Worm (Caenorhabditis elegans) whole organism, young adult: ENCODE data around the gene E_BE45912.2.

Experiments used
- F57C9.4 ChIP-seq: sonication (generic microtip); optimal IDR thresholded peaks from 2 replicates; lab custom pipeline; 2017; ENCODE audit warnings: mild to moderate bottlenecking, missing genetic modification characterization, missing compliant biosample characterization
- K11D2.4 ChIP-seq: fragments of 200-800 bp; sonication (Bioruptor generic); IDR thresholded peaks from 2 replicates; pipeline ENCODE4 v1.3.6; 2022; ENCODE audit warnings: missing genetic modification reagents, missing genetic modification characterization, missing compliant biosample characterization
- Y53G8AR.9 ChIP-seq: fragments of 200-800 bp; sonication (Bioruptor generic); conservative IDR thresholded peaks from 2 replicates; pipeline ENCODE4 v1.3.6; 2022; ENCODE audit warnings: missing genetic modification reagents, missing genetic modification characterization, missing compliant biosample characterization
- Y56A3A.18 ChIP-seq: fragments of 200-800 bp; sonication (Bioruptor generic); IDR thresholded peaks from 2 replicates; pipeline ENCODE4 v1.3.6; 2022; ENCODE audit warnings: missing genetic modification reagents, missing genetic modification characterization, missing compliant biosample characterization
- akir-1 ChIP-seq: fragments of 200-800 bp; sonication (Bioruptor generic); optimal IDR thresholded peaks from 2 replicates; lab custom pipeline; 2018; ENCODE audit warnings: mild to moderate bottlenecking, missing genetic modification characterization, moderate library complexity, missing compliant biosample characterization
- aptf-2 ChIP-seq: fragments of 200-800 bp; sonication (Bioruptor generic); conservative IDR thresholded peaks from 2 replicates; pipeline ENCODE4 v1.3.6; 2022; ENCODE audit warnings: missing genetic modification reagents, missing genetic modification characterization, missing compliant biosample characterization
- athp-1 ChIP-seq: sonication (generic microtip); optimal IDR thresholded peaks from 2 replicates; lab custom pipeline; 2017; ENCODE audit warnings: mild to moderate bottlenecking, missing genetic modification characterization, missing compliant biosample characterization
- attf-6 ChIP-seq: fragments of 200-800 bp; sonication (Bioruptor generic); IDR thresholded peaks from 2 replicates; pipeline ENCODE4 v1.3.6; 2022; ENCODE audit warnings: missing genetic modification reagents, missing genetic modification characterization, missing compliant biosample characterization
- cebp-1 ChIP-seq, 2 experiments: fragments of 200-800 bp in 1 of 2; sonication (Bioruptor generic) in 1 of 2; sonication (generic microtip) in 1 of 2; IDR thresholded peaks in 1 of 2; optimal IDR thresholded peaks in 1 of 2; 2 replicates each; pipeline versions ENCODE4 v1.3.6 to Lab custom; 2017 to 2022; ENCODE audit warnings: missing compliant biosample characterization in 2 of 2, missing genetic modification characterization in 2 of 2, mild to moderate bottlenecking in 1 of 2, missing genetic modification reagents in 1 of 2, moderate library complexity in 1 of 2
- ceh-100 ChIP-seq: fragments of 200-800 bp; sonication (Bioruptor generic); IDR thresholded peaks from 2 replicates; pipeline ENCODE4 v1.3.6; 2022; ENCODE audit warnings: missing genetic modification reagents, missing genetic modification characterization, missing compliant biosample characterization
- ceh-40 ChIP-seq: fragments of 200-800 bp; sonication (Bioruptor generic); IDR thresholded peaks from 2 replicates; pipeline ENCODE4 v1.3.6; 2022; ENCODE audit warnings: missing genetic modification characterization, missing compliant biosample characterization
- ceh-79 ChIP-seq: sonication (generic microtip); optimal IDR thresholded peaks from 2 replicates; lab custom pipeline; 2017; ENCODE audit warnings: mild to moderate bottlenecking, missing genetic modification characterization, missing compliant biosample characterization
- chd-7 ChIP-seq: sonication (generic microtip); optimal IDR thresholded peaks from 2 replicates; lab custom pipeline; 2016; ENCODE audit warnings: mild to moderate bottlenecking, missing genetic modification characterization, moderate library complexity, missing compliant biosample characterization
- dox-1 ChIP-seq: fragments of 200-800 bp; sonication (Bioruptor generic); IDR thresholded peaks from 2 replicates; pipeline ENCODE4 v1.3.6; 2022; ENCODE audit warnings: missing genetic modification reagents, missing genetic modification characterization, missing compliant biosample characterization
- egl-18 ChIP-seq: fragments of 200-800 bp; sonication (Bioruptor generic); IDR thresholded peaks from 2 replicates; pipeline ENCODE4 v1.3.6; 2022; ENCODE audit warnings: missing genetic modification reagents, missing genetic modification characterization, missing compliant biosample characterization
- egl-44 ChIP-seq: fragments of 200-800 bp; sonication (Bioruptor generic); IDR thresholded peaks from 2 replicates; pipeline ENCODE4 v1.3.6; 2022; ENCODE audit warnings: missing genetic modification reagents, missing genetic modification characterization, missing compliant biosample characterization
- him-1 ChIP-seq: sonication (generic microtip); optimal IDR thresholded peaks from 2 replicates; lab custom pipeline; 2016; ENCODE audit warnings: missing genotype, missing genetic modification reagents, missing genetic modification characterization, missing compliant biosample characterization
- hlh-12 ChIP-seq: sonication (generic microtip); optimal IDR thresholded peaks from 2 replicates; lab custom pipeline; 2016; ENCODE audit warnings: missing genetic modification characterization, missing compliant biosample characterization
- lin-35 ChIP-seq, 3 experiments: fragments of 150-350 bp in 2 of 3; sonication (generic microtip) in 1 of 3; optimal IDR thresholded peaks; 2 replicates each; lab custom pipeline; 2014 to 2018; ENCODE audit warnings: missing biosample characterization in 3 of 3, missing genetic modification characterization in 3 of 3, missing genetic modification reagents in 3 of 3
- lsl-1 ChIP-seq: fragments of 200-800 bp; sonication (Bioruptor generic); optimal IDR thresholded peaks from 2 replicates; lab custom pipeline; 2018; ENCODE audit warnings: mild to moderate bottlenecking, missing genetic modification characterization, moderate library complexity, missing compliant biosample characterization
- madf-3 ChIP-seq: fragments of 200-800 bp; sonication (Bioruptor generic); IDR thresholded peaks from 2 replicates; pipeline ENCODE4 v1.3.6; 2022; ENCODE audit warnings: missing genetic modification reagents, missing genetic modification characterization, missing compliant biosample characterization
- madf-6 ChIP-seq: fragments of 200-800 bp; sonication (Bioruptor generic); IDR thresholded peaks from 2 replicates; pipeline ENCODE4 v1.3.6; 2022; ENCODE audit warnings: missing genetic modification reagents, missing genetic modification characterization, missing compliant biosample characterization
- mes-4 ChIP-seq: sonication (generic microtip); optimal IDR thresholded peaks from 2 replicates; lab custom pipeline; 2016; ENCODE audit warnings: missing genotype, missing genetic modification characterization, missing compliant biosample characterization
- mxl-1 ChIP-seq: sonication (generic microtip); optimal IDR thresholded peaks from 2 replicates; lab custom pipeline; 2016; ENCODE audit warnings: missing genetic modification characterization, missing compliant biosample characterization
- nhr-27 ChIP-seq: fragments of 200-800 bp; sonication (Bioruptor generic); optimal IDR thresholded peaks from 2 replicates; lab custom pipeline; 2018; ENCODE audit warnings: mild to moderate bottlenecking, missing genetic modification characterization, moderate library complexity, missing compliant biosample characterization
- nhr-80 ChIP-seq: sonication (generic microtip); optimal IDR thresholded peaks from 2 replicates; lab custom pipeline; 2016; ENCODE audit warnings: missing genetic modification characterization, missing compliant biosample characterization
- rec-8 ChIP-seq, 2 experiments: sonication (generic microtip); optimal IDR thresholded peaks; 2 replicates each; lab custom pipeline; 2016; ENCODE audit warnings: mild to moderate bottlenecking in 2 of 2, missing genetic modification characterization in 2 of 2, missing genetic modification reagents in 2 of 2, missing genotype in 2 of 2, missing biosample characterization in 1 of 2, missing compliant biosample characterization in 1 of 2, moderate library complexity in 1 of 2
- snpc-4 ChIP-seq, 5 experiments: fragments of 150-350 bp in 1 of 5; sonication (generic microtip) in 4 of 5; optimal IDR thresholded peaks; 2 replicates each; lab custom pipeline; 2014 to 2018; ENCODE audit warnings: missing genetic modification characterization in 5 of 5, missing biosample characterization in 3 of 5, antibody characterized with exemption in 2 of 5, mild to moderate bottlenecking in 2 of 5, missing compliant biosample characterization in 2 of 5, missing genotype in 2 of 5, moderate library complexity in 2 of 5, missing genetic modification reagents in 1 of 5
- tlf-1 ChIP-seq: fragments of 200-800 bp; sonication (Bioruptor generic); optimal IDR thresholded peaks from 2 replicates; lab custom pipeline; 2018; ENCODE audit warnings: mild to moderate bottlenecking, missing genetic modification characterization, missing compliant biosample characterization
- xnd-1 ChIP-seq: sonication (generic microtip); optimal IDR thresholded peaks from 2 replicates; lab custom pipeline; 2016; ENCODE audit warnings: missing genotype, missing genetic modification reagents, missing genetic modification characterization, missing compliant biosample characterization
- ztf-28 ChIP-seq: fragments of 200-800 bp; sonication (Bioruptor generic); IDR thresholded peaks from 2 replicates; pipeline ENCODE4 v1.3.6; 2022; ENCODE audit warnings: missing genetic modification reagents, missing genetic modification characterization, missing compliant biosample characterization
- ztf-3 ChIP-seq: fragments of 200-800 bp; sonication (Bioruptor generic); optimal IDR thresholded peaks from 2 replicates; lab custom pipeline; 2018; ENCODE audit warnings: mild to moderate bottlenecking, missing genetic modification characterization, missing compliant biosample characterization

Gene E_BE45912.2

DNA sequence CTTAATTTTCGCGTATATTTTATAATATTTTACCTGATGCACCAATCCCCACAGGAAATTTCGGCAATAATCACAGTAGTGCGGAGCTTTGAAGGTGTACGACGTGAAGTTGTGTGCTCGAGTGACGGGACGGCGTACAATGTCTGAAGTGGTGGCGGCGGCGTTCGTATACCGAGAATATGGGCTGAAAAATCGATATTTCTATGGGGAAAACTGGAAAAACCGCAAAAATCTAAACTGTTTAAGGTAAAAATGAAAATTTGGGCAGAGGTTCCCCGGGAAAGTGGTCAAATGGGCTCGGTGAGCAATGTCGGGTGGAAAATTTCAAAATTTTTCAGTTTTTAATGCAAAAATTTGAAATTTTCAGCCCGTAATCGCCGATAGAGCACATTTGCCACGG, 4.0 kb upstream of the E_BE45912.2 start (continued):
- no peak for TF ChIP-seq mxl-1 (tag; lab: Kevin White, UChicago)
- TF ChIP-seq aptf-2 (GFP tag; lab: Robert Waterston, UW), result no peak
- TF ChIP-seq akir-1 (GFP tag; lab: Kevin White, UChicago), result no peak
- TF ChIP-seq ztf-28 (GFP tag; lab: Robert Waterston, UW), result peak; percentile 54; the same call in 1 of the 2 replicates
- TF ChIP-seq hlh-12 (tag; lab: Kevin White, UChicago), result no peak
- TF ChIP-seq attf-6 (GFP tag; lab: Robert Waterston, UW), result no peak
- 0 out of 2 replicates have a peak, but pooled peaks have one; percentile 27 for TF ChIP-seq Y56A3A.18
- no peak for TF ChIP-seq ceh-40 (GFP tag; lab: Robert Waterston, UW)
- no peak for TF ChIP-seq rec-8 (tag; optimal IDR thresholded peaks at IDR 0.05; lab: Kevin White, UChicago)
- TF ChIP-seq mes-4 (tag; lab: Kevin White, UChicago), result no peak
- no peak for TF ChIP-seq ceh-79 (tag; lab: Kevin White, UChicago)
- no peak for TF ChIP-seq K11D2.4
- no peak for TF ChIP-seq egl-44
- no peak for TF ChIP-seq madf-3
- TF ChIP-seq him-1 (tag; lab: Kevin White, UChicago), result no peak
- no peak for TF ChIP-seq snpc-4 (GFP tag; optimal IDR thresholded peaks at IDR 0.05; lab: Kevin White, UChicago)
- TF ChIP-seq snpc-4 (tag; optimal IDR thresholded peaks at IDR 0.05; lab: Kevin White, UChicago), result no peak
- no peak for TF ChIP-seq nhr-27 (tag; lab: Kevin White, UChicago)
- TF ChIP-seq F57C9.4, result no peak
- no peak for TF ChIP-seq athp-1 (tag; lab: Kevin White, UChicago)
- TF ChIP-seq ztf-3, result no peak
- no peak for TF ChIP-seq tlf-1 (GFP tag; lab: Kevin White, UChicago)
- TF ChIP-seq madf-6 (GFP tag; lab: Robert Waterston, UW), result peak; percentile 45; the same call in 1 of the 2 replicates

DNA sequence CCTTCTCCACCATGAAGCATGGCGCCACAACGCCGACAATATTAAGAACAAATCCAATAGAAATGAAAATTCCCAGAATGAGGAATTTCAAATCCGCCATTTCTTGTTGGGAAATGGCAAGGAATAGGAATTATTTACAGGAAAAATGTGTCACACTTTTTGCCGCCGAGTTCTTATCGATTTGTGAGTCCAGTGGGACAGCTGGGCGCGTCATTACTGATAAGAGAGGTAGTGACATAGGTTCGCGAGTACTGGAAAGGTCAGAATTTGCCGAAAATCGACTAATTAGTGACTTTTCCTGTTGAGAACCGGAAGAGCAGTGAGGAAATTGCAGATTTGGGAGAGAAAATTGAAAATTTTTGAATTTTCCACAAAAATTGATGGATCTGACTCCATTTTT, 2.7 kb downstream of the E_BE45912.2 start:
- TF ChIP-seq ceh-100 (GFP tag; lab: Robert Waterston, UW) (no peak), lin-35 (GFP tag; optimal IDR thresholded peaks at IDR 0.05; lab: Kevin White, UChicago) (no peak), dox-1 (GFP tag; lab: Robert Waterston, UW) (0 out of 2 replicates have a peak, but pooled peaks have one; percentile 47), nhr-80 (tag; lab: Kevin White, UChicago) (peak; percentile 67)

DNA sequence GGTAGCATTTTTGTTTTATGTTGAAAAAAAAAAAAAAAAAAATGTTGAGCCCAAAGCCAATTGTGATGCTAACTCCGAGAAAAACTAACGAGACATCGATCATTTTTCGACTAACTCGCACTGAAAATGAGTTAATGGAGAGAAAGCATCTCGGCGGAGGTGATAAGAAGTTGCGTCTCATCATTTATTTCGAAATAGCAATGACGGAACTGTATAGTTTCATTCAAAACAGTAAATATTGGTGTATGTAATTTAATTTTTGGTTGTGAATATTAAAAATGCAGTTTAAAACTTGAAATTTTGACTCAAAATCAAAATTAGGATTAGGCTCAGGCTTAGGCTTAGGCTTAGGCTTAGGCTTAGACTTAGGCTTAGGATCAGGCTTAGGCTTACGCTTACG, 4.6 kb downstream of the E_BE45912.2 start, which contains the start of gene clc-25:
TSS of gene clc-25 (minus strand) at position 101 of the 400 bp plus-strand sequence.
- no peak for TF ChIP-seq xnd-1 (tag; lab: Kevin White, UChicago)
- no peak for TF ChIP-seq lsl-1
- TF ChIP-seq cebp-1 (GFP tag; IDR thresholded peaks at IDR 0.05; lab: Robert Waterston, UW), result no peak; the same call in 1 of the 2 replicates
- TF ChIP-seq cebp-1 (tag; optimal IDR thresholded peaks at IDR 0.05; lab: Kevin White, UChicago), result peak; percentile 33
- peak; percentile 19 for TF ChIP-seq nhr-80 (tag; lab: Kevin White, UChicago)
- no peak for TF ChIP-seq egl-18 (GFP tag; lab: Robert Waterston, UW)
- no peak for TF ChIP-seq Y53G8AR.9

DNA sequence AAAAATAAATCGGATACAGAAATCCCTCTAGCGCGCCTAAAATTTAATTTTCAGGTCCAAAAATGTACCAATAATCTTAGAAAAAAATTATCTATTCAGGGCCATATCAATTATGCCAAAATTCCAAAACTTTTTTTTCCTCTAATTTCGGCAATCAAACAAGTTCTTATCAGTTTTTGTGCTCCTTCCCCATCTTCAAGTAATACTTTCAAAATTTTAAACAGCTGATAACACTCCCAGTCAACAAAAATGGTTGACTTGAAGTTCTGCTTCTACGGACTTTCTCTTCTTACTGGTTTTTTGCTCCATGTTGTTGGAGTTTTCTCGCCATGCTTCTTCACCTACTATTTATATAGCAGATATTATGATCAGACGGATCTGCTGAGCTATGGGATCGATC, 10.2 kb downstream of the E_BE45912.2 start, which contains the start of gene clc-23:
TSS of gene clc-23 (plus strand) at position 223 of the 400 bp plus-strand sequence.
- TF ChIP-seq chd-7 (tag; lab: Kevin White, UChicago) (no peak), nhr-80 (tag; lab: Kevin White, UChicago) (peak; percentile 20), xnd-1 (tag; lab: Kevin White, UChicago) (no peak)
